Worm (Caenorhabditis elegans): Measurements from ENCODE around the gene msp-81.

ce11 chrIV:9798307-9798706 lies 37.9 kb downstream of the msp-81 start:
- TF ChIP-seq sem-4 (tag; optimal IDR thresholded peaks at IDR 0.05) (no peak), aly-2 (tag; optimal IDR thresholded peaks at IDR 0.05) (no peak), lin-39 (tag; optimal IDR thresholded peaks at IDR 0.05) (no peak), ama-1 (optimal IDR thresholded peaks at IDR 0.05) (no peak), ztf-11 (tag; optimal IDR thresholded peaks at IDR 0.05) (no peak), ceh-16 (tag; optimal IDR thresholded peaks at IDR 0.05) (no peak), nhr-77 (tag; optimal IDR thresholded peaks at IDR 0.05) (no peak), nhr-11 (tag; optimal IDR thresholded peaks at IDR 0.05) (no peak), nhr-6 (tag; optimal IDR thresholded peaks at IDR 0.05) (no peak)

All from whole organism, L2 larva.